Worm (Caenorhabditis elegans): ENCODE data around the gene F58E1.13.

DNA sequence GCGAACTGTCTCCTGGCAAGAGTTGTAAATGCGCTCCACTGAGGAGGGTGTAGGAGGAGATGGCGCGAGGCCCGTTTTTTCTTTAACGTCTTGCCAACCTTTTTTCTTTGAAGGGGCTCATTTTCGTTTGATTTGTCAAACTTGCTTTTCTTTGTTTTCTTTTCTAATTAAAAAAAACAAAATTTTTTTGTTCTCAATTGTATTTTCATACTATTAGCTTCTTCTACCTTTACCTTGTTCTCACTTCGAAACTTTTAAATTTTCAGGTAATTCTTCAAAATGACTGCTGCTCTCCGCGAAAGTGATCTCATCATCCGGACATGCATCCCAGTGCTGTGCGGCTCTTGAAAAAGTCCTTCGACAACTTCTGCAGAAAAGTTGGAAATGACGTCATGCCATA lies 14.3 kb upstream of the F58E1.13 start, which contains the start of gene fbxa-184:
- TF ChIP-seq pha-4 (tag; optimal IDR thresholded peaks at IDR 0.05): no peak
- no peak for TF ChIP-seq snpc-4 (tag; optimal IDR thresholded peaks at IDR 0.05)
- no peak for TF ChIP-seq ztf-11 (tag; optimal IDR thresholded peaks at IDR 0.05)
- no peak for TF ChIP-seq nhr-237 (tag; optimal IDR thresholded peaks at IDR 0.05)
- no peak for TF ChIP-seq nhr-28 (tag; optimal IDR thresholded peaks at IDR 0.05)
- no peak for TF ChIP-seq lin-13 (tag; optimal IDR thresholded peaks at IDR 0.05)
- no peak for TF ChIP-seq mep-1 (tag; optimal IDR thresholded peaks at IDR 0.05)
- no peak for TF ChIP-seq zip-8 (tag; optimal IDR thresholded peaks at IDR 0.05)
- TF ChIP-seq sem-2 (GFP tag; optimal IDR thresholded peaks at IDR 0.05): no peak
